Worm (Caenorhabditis elegans): Measurements from ENCODE around the gene pigb-1.

DNA sequence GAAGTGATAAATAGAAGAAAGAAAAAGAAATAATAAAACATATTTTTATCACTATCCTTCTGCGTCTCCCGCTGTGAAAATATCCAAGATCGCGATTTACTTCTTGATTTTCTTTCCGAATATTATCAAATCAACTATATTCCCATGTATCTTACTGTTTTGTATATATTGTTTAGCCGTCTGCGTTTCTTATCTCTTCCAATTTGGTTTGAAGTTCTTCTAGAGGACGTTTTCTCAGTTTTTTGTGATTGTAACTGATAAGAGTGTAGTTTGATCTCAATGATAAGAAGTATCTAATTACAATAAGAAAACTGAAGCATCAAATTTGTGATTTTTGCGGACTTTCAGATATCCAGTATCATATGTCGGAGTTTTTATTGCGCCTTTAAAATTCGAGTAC, 32.2 kb downstream of the pigb-1 start:
- TF ChIP-seq lsy-2 (tag; optimal IDR thresholded peaks at IDR 0.05) (no peak), pha-4 (GFP tag; IDR thresholded peaks at IDR 0.05) (no peak), pha-4 (tag; optimal IDR thresholded peaks at IDR 0.05) (no peak)
